Worm (Caenorhabditis elegans): ENCODE measurements around the gene F36G9.3.
A peak's percentile ranks its signal among the peaks of the same experiment; 100 is the strongest.

The F36G9.3 gene

ce11 chrV:16000433-16000832 lies 43.2 kb downstream of the F36G9.3 start, which contains the start of gene nhr-50 (continued):
- TF ChIP-seq nhr-129 (tag; optimal IDR thresholded peaks at IDR 0.05) = peak; percentile 54
- TF ChIP-seq ceh-16 (tag; optimal IDR thresholded peaks at IDR 0.05) = no peak
- TF ChIP-seq dmd-4 (tag; optimal IDR thresholded peaks at IDR 0.05) = no peak
- TF ChIP-seq lin-11 (tag; optimal IDR thresholded peaks at IDR 0.05) = no peak
- TF ChIP-seq unc-62 (GFP tag; optimal IDR thresholded peaks at IDR 0.05) = no peak
- no peak for TF ChIP-seq alr-1 (tag; optimal IDR thresholded peaks at IDR 0.05)

ce11 chrV:16002288-16002687 lies 45.1 kb downstream of the F36G9.3 start, which contains the start of gene nhr-63:
Gene nhr-63 (plus strand): TSS chrV:16002588.
- TF ChIP-seq snpc-4 (tag; optimal IDR thresholded peaks at IDR 0.05) = no peak
- TF ChIP-seq ceh-82 (tag; optimal IDR thresholded peaks at IDR 0.05) = no peak
- no peak for TF ChIP-seq elt-3 (tag; optimal IDR thresholded peaks at IDR 0.05)
- TF ChIP-seq ZK546.5 (tag; optimal IDR thresholded peaks at IDR 0.05) = no peak
- no peak for TF ChIP-seq ama-1 (optimal IDR thresholded peaks at IDR 0.05)
- TF ChIP-seq nhr-12 (tag; optimal IDR thresholded peaks at IDR 0.05) = no peak
- no peak for TF ChIP-seq nhr-6 (tag; optimal IDR thresholded peaks at IDR 0.05)
- TF ChIP-seq nhr-23 (tag; optimal IDR thresholded peaks at IDR 0.05) = no peak
- TF ChIP-seq ceh-16 (tag; optimal IDR thresholded peaks at IDR 0.05) = no peak

ce11 chrV:16007505-16007904 lies 50.3 kb downstream of the F36G9.3 start, which contains the start of gene str-231:
Gene str-231 (minus strand): TSS chrV:16007605.
- TF ChIP-seq crh-2 (tag; optimal IDR thresholded peaks at IDR 0.05) (no peak), ztf-4 (tag; optimal IDR thresholded peaks at IDR 0.05) (no peak), R02D3.7 (tag; optimal IDR thresholded peaks at IDR 0.05) (no peak)
